Worm (Caenorhabditis elegans): Measurements from ENCODE around the gene hosl-1.

- TF ChIP-seq ztf-11 (tag; optimal IDR thresholded peaks at IDR 0.05) (no peak), ceh-43 (GFP tag; optimal IDR thresholded peaks at IDR 0.05) (no peak), nhr-12 (tag; optimal IDR thresholded peaks at IDR 0.05) (no peak), ceh-39 (tag; optimal IDR thresholded peaks at IDR 0.05) (no peak), lsy-2 (tag; optimal IDR thresholded peaks at IDR 0.05) (no peak), drap-1 (GFP tag; optimal IDR thresholded peaks at IDR 0.05) (no peak), bed-3 (GFP tag; optimal IDR thresholded peaks at IDR 0.05) (no peak), pha-4 (tag; optimal IDR thresholded peaks at IDR 0.05) (no peak), unc-39 (tag; optimal IDR thresholded peaks at IDR 0.05) (no peak), mep-1 (tag; optimal IDR thresholded peaks at IDR 0.05) (no peak), unc-62 (GFP tag; optimal IDR thresholded peaks at IDR 0.05) (no peak), hlh-1 (tag; optimal IDR thresholded peaks at IDR 0.05) (no peak), nhr-28 (tag; optimal IDR thresholded peaks at IDR 0.05) (no peak), unc-120 (tag; optimal IDR thresholded peaks at IDR 0.05; ENCODE audit: poor library complexity, severe bottlenecking) (no peak)
Measured at ce11 chrX:4592250-4592649, 44.7 kb upstream of the hosl-1 start, which contains the start of gene flp-12.
